Worm (Caenorhabditis elegans): ENCODE results near the gene B0244.15.

DNA sequence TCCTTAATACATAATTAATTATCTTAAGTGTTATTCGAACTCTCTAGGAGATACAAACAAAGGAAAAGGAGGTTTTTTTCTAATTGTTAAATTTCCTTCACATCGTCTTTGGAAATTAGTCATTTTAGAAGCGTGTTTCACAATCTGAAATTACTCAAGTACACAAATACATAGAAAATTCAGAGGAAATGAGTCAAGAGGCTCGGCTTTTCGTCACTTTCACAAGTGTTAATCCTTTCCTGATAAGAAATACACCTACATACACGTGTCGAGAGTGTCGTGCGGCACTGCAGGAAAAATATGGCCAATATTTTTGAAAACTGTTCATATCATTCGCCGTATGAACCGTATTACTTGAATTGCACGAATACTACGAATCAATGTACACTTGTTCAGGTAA lies 4.0 kb downstream of the B0244.15 start, which contains the start of gene B0244.4:
- TF ChIP-seq nhr-77 (tag; optimal IDR thresholded peaks at IDR 0.05): no peak
- TF ChIP-seq nhr-76 (tag; optimal IDR thresholded peaks at IDR 0.05): no peak
- no peak for TF ChIP-seq ces-1 (GFP tag; optimal IDR thresholded peaks at IDR 0.05)
- TF ChIP-seq ceh-44 (GFP tag; IDR thresholded peaks at IDR 0.05): no peak
- no peak for TF ChIP-seq nhr-6 (tag; optimal IDR thresholded peaks at IDR 0.05)
- TF ChIP-seq ama-1 (optimal IDR thresholded peaks at IDR 0.05): no peak
- TF ChIP-seq fos-1 (tag; optimal IDR thresholded peaks at IDR 0.05): no peak
- TF ChIP-seq skn-1 (tag; optimal IDR thresholded peaks at IDR 0.05): no peak
- no peak for TF ChIP-seq arid-1 (GFP tag; conservative IDR thresholded peaks at IDR 0.05)
- TF ChIP-seq nhr-11 (tag; optimal IDR thresholded peaks at IDR 0.05): no peak
- TF ChIP-seq aly-2 (tag; optimal IDR thresholded peaks at IDR 0.05): no peak

Data from whole organism, L4 larva.